Fruit fly (Drosophila melanogaster): ENCODE data around the gene Hus1-like.

Gene Hus1-like

DNA sequence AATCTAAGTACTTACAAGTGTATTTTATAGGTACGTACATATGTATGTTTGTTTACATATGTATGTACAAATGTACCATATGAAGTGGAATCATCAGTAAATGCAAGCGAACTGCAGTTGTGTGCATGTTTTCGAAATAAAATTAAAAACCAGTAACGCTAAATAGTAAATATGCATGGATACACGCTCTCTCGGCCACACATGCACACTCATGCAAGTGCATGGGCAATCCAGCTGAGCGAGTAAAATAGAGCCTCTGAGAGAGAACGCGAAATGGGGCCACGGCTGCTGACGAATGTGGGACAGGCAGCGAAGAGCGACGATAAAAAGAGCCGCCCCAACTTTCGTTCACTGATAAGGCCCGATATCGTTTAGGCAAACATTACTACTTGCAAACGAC, 4.3 kb downstream of the Hus1-like start:
- no peak for TF ChIP-seq kay (GFP tag; ENCODE audit: borderline replicate concordance)
- no peak for TF ChIP-seq toe (GFP tag; optimal IDR thresholded peaks at IDR 0.05)
- no peak for TF ChIP-seq Crg-1 (GFP tag; optimal IDR thresholded peaks at IDR 0.05)
- no peak for TF ChIP-seq CG7045 (GFP tag; optimal IDR thresholded peaks at IDR 0.05)
- no peak for TF ChIP-seq CG14711 (tag; optimal IDR thresholded peaks at IDR 0.05)
- TF ChIP-seq tj (GFP tag; optimal IDR thresholded peaks at IDR 0.05) = peak; percentile 66
- TF ChIP-seq CG7101 (tag; optimal IDR thresholded peaks at IDR 0.05) = no peak

DNA sequence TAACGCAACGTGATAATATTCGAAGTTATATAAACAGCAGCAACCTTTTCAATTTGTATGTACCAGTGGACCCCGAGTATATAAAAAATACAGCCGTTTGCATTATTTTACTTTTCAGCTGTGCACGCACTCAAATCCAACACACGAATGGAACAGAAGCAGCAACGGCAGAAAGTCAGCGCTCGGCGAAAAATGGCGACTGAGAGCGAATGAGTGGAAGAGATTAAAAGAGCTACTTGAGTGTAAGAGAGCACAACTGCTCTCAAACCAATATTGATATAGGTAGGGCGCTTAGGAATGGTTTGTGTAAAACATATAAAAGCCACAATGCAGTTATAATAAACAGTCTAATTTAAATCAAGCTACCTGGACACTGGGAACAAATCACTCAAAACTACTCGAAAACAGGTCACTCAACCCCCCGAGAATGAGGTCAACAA, 5.6 kb downstream of the Hus1-like start:
- TF ChIP-seq bab1 (GFP tag; optimal IDR thresholded peaks at IDR 0.05) = peak; percentile 64
- peak; percentile 78 for TF ChIP-seq Crg-1 (GFP tag; optimal IDR thresholded peaks at IDR 0.05)
- TF ChIP-seq Clk (GFP tag; optimal IDR thresholded peaks at IDR 0.05) = peak; percentile 5
- no peak for TF ChIP-seq pad (GFP tag; optimal IDR thresholded peaks at IDR 0.05)
- peak; percentile 43 for TF ChIP-seq CG1620 (GFP tag; optimal IDR thresholded peaks at IDR 0.05)
- peak; percentile 50 for TF ChIP-seq CG12768 (GFP tag; optimal IDR thresholded peaks at IDR 0.05)
- peak; percentile 47 for TF ChIP-seq Hr96 (GFP tag; optimal IDR thresholded peaks at IDR 0.05)
- TF ChIP-seq cnc (optimal IDR thresholded peaks at IDR 0.05) = no peak
- no peak for TF ChIP-seq toe (GFP tag; optimal IDR thresholded peaks at IDR 0.05)
- TF ChIP-seq kay (GFP tag; ENCODE audit: borderline replicate concordance) = no peak
- peak; percentile 55 for TF ChIP-seq CG7101 (tag; optimal IDR thresholded peaks at IDR 0.05)
- no peak for TF ChIP-seq ovo (GFP tag; optimal IDR thresholded peaks at IDR 0.05)
- TF ChIP-seq cic (GFP tag; optimal IDR thresholded peaks at IDR 0.05) = peak; percentile 3
- TF ChIP-seq CG14711 (tag; optimal IDR thresholded peaks at IDR 0.05) = no peak
- peak; percentile 46 for TF ChIP-seq CG5204 (GFP tag; optimal IDR thresholded peaks at IDR 0.05)
- peak; percentile 84 for TF ChIP-seq tj (GFP tag; optimal IDR thresholded peaks at IDR 0.05)
- TF ChIP-seq CG33017 (tag; optimal IDR thresholded peaks at IDR 0.05) = peak; percentile 57
- TF ChIP-seq CG11617 (GFP tag; optimal IDR thresholded peaks at IDR 0.05) = peak; percentile 60
- peak; percentile 48 for TF ChIP-seq Mnt (GFP tag; optimal IDR thresholded peaks at IDR 0.05)
- TF ChIP-seq CG7045 (GFP tag; optimal IDR thresholded peaks at IDR 0.05) = peak; percentile 41

- TF ChIP-seq tj (GFP tag; optimal IDR thresholded peaks at IDR 0.05) = peak; percentile 79
- peak; percentile 10 for TF ChIP-seq bab1 (GFP tag; optimal IDR thresholded peaks at IDR 0.05)
- TF ChIP-seq kay (GFP tag; ENCODE audit: borderline replicate concordance) = no peak
- TF ChIP-seq CG5204 (GFP tag; optimal IDR thresholded peaks at IDR 0.05) = no peak
- TF ChIP-seq pad (GFP tag; optimal IDR thresholded peaks at IDR 0.05) = no peak
- TF ChIP-seq CG7045 (GFP tag; optimal IDR thresholded peaks at IDR 0.05) = no peak
- TF ChIP-seq ovo (GFP tag; optimal IDR thresholded peaks at IDR 0.05) = no peak
- TF ChIP-seq CG33017 (tag; optimal IDR thresholded peaks at IDR 0.05) = no peak
- TF ChIP-seq CG1620 (GFP tag; optimal IDR thresholded peaks at IDR 0.05) = no peak
- no peak for TF ChIP-seq toe (GFP tag; optimal IDR thresholded peaks at IDR 0.05)
- TF ChIP-seq CG12768 (GFP tag; optimal IDR thresholded peaks at IDR 0.05) = no peak
- TF ChIP-seq CG11617 (GFP tag; optimal IDR thresholded peaks at IDR 0.05) = no peak
- no peak for TF ChIP-seq Crg-1 (GFP tag; optimal IDR thresholded peaks at IDR 0.05)
- peak; percentile 62 for TF ChIP-seq CG14711 (tag; optimal IDR thresholded peaks at IDR 0.05)
- no peak for TF ChIP-seq Mnt (GFP tag; optimal IDR thresholded peaks at IDR 0.05)
Measured at dm6 chr3R:4804828-4805707, 6.8 kb downstream of the Hus1-like start.

DNA sequence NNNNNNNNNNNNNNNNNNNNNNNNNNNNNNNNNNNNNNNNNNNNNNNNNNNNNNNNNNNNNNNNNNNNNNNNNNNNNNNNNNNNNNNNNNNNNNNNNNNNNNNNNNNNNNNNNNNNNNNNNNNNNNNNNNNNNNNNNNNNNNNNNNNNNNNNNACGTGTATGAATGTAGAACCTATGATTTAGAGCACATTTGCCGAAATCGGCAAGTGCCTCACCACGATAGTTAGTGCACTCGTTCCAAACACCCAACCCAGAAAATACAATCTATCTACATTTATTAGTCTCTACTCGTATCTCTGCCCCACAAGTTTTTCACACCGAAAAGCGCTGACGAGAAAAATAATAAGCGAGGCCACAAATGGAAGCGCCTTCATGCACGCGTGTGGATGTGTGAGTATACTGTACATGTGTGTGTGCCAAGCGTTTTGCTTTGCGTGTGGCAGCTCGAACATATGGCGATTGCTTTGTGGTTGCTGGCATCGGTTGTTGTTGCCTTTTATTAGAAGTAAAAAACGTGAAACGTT, 7.7 kb downstream of the Hus1-like start:
- TF ChIP-seq kay (GFP tag; ENCODE audit: borderline replicate concordance) (peak; percentile 85), tj (GFP tag; optimal IDR thresholded peaks at IDR 0.05) (peak; percentile 72), toe (GFP tag; optimal IDR thresholded peaks at IDR 0.05) (no peak)

dm6 chr3R:4798025-4798424, 13.9 kb downstream of the Hus1-like start:
- TF ChIP-seq ovo (GFP tag; optimal IDR thresholded peaks at IDR 0.05) (no peak), tj (GFP tag; optimal IDR thresholded peaks at IDR 0.05) (peak; percentile 57)

DNA sequence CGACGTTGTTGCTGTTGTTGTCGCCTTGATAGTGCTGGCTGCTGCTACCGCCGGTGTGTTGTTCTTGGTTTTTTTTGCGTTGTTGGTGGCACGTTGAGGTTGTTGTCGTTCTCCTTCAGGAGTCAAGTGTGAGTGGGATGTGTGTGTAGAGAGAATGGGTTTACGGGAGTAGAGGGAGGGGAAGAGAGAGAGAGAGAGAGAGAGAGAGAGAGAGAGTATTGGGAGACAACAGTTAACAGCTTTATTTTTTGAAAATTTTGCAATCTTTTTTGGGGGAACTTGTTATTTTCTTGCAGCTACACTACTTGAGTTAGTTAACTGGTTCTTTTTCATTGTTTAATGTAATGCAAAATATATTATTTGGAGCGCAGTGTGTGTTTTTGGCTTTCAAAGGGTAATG, 14.3 kb downstream of the Hus1-like start:
- no peak for TF ChIP-seq cnc (optimal IDR thresholded peaks at IDR 0.05)
- TF ChIP-seq CG1620 (GFP tag; optimal IDR thresholded peaks at IDR 0.05) = no peak
- TF ChIP-seq CG7101 (tag; optimal IDR thresholded peaks at IDR 0.05) = no peak
- TF ChIP-seq cic (GFP tag; optimal IDR thresholded peaks at IDR 0.05) = no peak
- TF ChIP-seq Hr96 (GFP tag; optimal IDR thresholded peaks at IDR 0.05) = no peak
- no peak for TF ChIP-seq Clk (GFP tag; optimal IDR thresholded peaks at IDR 0.05)
- no peak for TF ChIP-seq Crg-1 (GFP tag; optimal IDR thresholded peaks at IDR 0.05)
- TF ChIP-seq CG7045 (GFP tag; optimal IDR thresholded peaks at IDR 0.05) = no peak
- no peak for TF ChIP-seq CG14711 (tag; optimal IDR thresholded peaks at IDR 0.05)
- no peak for TF ChIP-seq CG12768 (GFP tag; optimal IDR thresholded peaks at IDR 0.05)
- no peak for TF ChIP-seq Mnt (GFP tag; optimal IDR thresholded peaks at IDR 0.05)
- no peak for TF ChIP-seq tj (GFP tag; optimal IDR thresholded peaks at IDR 0.05)
- TF ChIP-seq toe (GFP tag; optimal IDR thresholded peaks at IDR 0.05) = no peak
- no peak for TF ChIP-seq ovo (GFP tag; optimal IDR thresholded peaks at IDR 0.05)
- no peak for TF ChIP-seq pad (GFP tag; optimal IDR thresholded peaks at IDR 0.05)
- TF ChIP-seq bab1 (GFP tag; optimal IDR thresholded peaks at IDR 0.05) = no peak
- no peak for TF ChIP-seq CG33017 (tag; optimal IDR thresholded peaks at IDR 0.05)

Measured in whole organism, adult.